Fruit fly (Drosophila melanogaster) whole organism, embryonic: Measurements from ENCODE around the gene Smox.

Experiments
- B-H2 ChIP-seq: fragments of 200-800 bp; sonication (Bioruptor generic); optimal IDR thresholded peaks from 2 replicates; lab custom pipeline; 2018; ENCODE audit warnings: missing biosample characterization, mild to moderate bottlenecking, missing genetic modification characterization
- C15 ChIP-seq: fragments of 200-800 bp; sonication (Bioruptor generic); IDR thresholded peaks from 3 replicates; pipeline ENCODE4 v1.3.6; 2022; ENCODE audit warnings: missing biosample characterization, missing genetic modification characterization
- CG10431 ChIP-seq: fragments of 200-800 bp; sonication (Bioruptor generic); optimal IDR thresholded peaks from 3 replicates; lab custom pipeline; 2018; ENCODE audit warnings: missing biosample characterization, mild to moderate bottlenecking, missing genetic modification characterization
- CG12942 ChIP-seq: fragments of 200-800 bp; sonication (Bioruptor generic); optimal IDR thresholded peaks from 3 replicates; lab custom pipeline; 2016; ENCODE audit warnings: missing biosample characterization, missing genetic modification characterization
- CG13775 ChIP-seq: fragments of 200-800 bp; sonication (Bioruptor generic); optimal IDR thresholded peaks from 3 replicates; lab custom pipeline; 2017; ENCODE audit warnings: missing biosample characterization, mild to moderate bottlenecking, missing genetic modification characterization
- CG1792 ChIP-seq: fragments of 200-800 bp; sonication (Bioruptor generic); optimal IDR thresholded peaks from 2 replicates; lab custom pipeline; 2016; ENCODE audit warnings: missing biosample characterization, missing genetic modification characterization
- CG18011 ChIP-seq: fragments of 200-800 bp; sonication (Bioruptor generic); optimal IDR thresholded peaks from 2 replicates; lab custom pipeline; 2017; ENCODE audit warnings: missing biosample characterization, missing genetic modification characterization, mild to moderate bottlenecking, moderate library complexity, missing genotype
- CG2199 ChIP-seq: fragments of 200-800 bp; sonication (Bioruptor generic); IDR thresholded peaks from 3 replicates; pipeline ENCODE4 v1.3.6; 2022; ENCODE audit warnings: missing biosample characterization, missing genetic modification characterization
- CG4404 ChIP-seq: fragments of 200-800 bp; sonication (Bioruptor generic); IDR thresholded peaks from 2 replicates; pipeline ENCODE4 v1.3.6; 2022; ENCODE audit warnings: missing biosample characterization, missing genetic modification characterization
- CG4707 ChIP-seq: fragments of 200-800 bp; sonication (Bioruptor generic); optimal IDR thresholded peaks from 2 replicates; lab custom pipeline; 2018; ENCODE audit warnings: missing biosample characterization, mild to moderate bottlenecking, missing genetic modification characterization, moderate library complexity
- CG4820 ChIP-seq: fragments of 200-800 bp; sonication (Bioruptor generic); optimal IDR thresholded peaks from 3 replicates; lab custom pipeline; 2016; ENCODE audit warnings: missing biosample characterization, missing genetic modification characterization
- CG6175 ChIP-seq: fragments of 200-800 bp; sonication (Bioruptor generic); IDR thresholded peaks from 3 replicates; pipeline ENCODE4 v1.3.6; 2022; ENCODE audit warnings: missing biosample characterization, missing genetic modification characterization
- CkIIα-i1 ChIP-seq: fragments of 200-800 bp; sonication (Bioruptor generic); IDR thresholded peaks from 2 replicates; pipeline ENCODE4 v1.3.6; 2022; ENCODE audit warnings: missing biosample characterization, missing genetic modification characterization
- D19A ChIP-seq: fragments of 200-800 bp; optimal IDR thresholded peaks from 3 replicates; lab custom pipeline; 2019; ENCODE audit warnings: missing biosample characterization, mild to moderate bottlenecking, missing genetic modification characterization, moderate library complexity
- Doc3 ChIP-seq: fragments of 200-800 bp; sonication (Bioruptor generic); IDR thresholded peaks from 3 replicates; pipeline ENCODE4 v1.3.6; 2022; ENCODE audit warnings: missing biosample characterization, missing genetic modification characterization; ENCODE audit not compliant: partially characterized antibody
- E2f1 ChIP-seq: fragments of 200-800 bp; sonication (Bioruptor generic); IDR thresholded peaks from 2 replicates; pipeline ENCODE4 v1.3.6; 2022; ENCODE audit warnings: missing biosample characterization, missing genetic modification characterization
- E2f2 ChIP-seq: fragments of 200-800 bp; sonication (Bioruptor generic); IDR thresholded peaks from 2 replicates; pipeline ENCODE4 v1.3.6; 2022; ENCODE audit warnings: missing biosample characterization, missing genetic modification characterization
- Eip74EF ChIP-seq, 2 experiments: fragments of 200-800 bp in 1 of 2; fragments of >200 bp in 1 of 2; sonication (Bioruptor generic) in 1 of 2; optimal IDR thresholded peaks; 2 replicates each; lab custom pipeline; 2017 to 2019; ENCODE audit warnings: missing biosample characterization in 2 of 2, missing genetic modification characterization in 2 of 2, mild to moderate bottlenecking in 1 of 2, moderate library complexity in 1 of 2
- Elba2 ChIP-seq: fragments of 200-800 bp; sonication (Bioruptor generic); optimal IDR thresholded peaks from 3 replicates; lab custom pipeline; 2016; ENCODE audit warnings: missing biosample characterization, missing genetic modification characterization
- Jarid2 ChIP-seq: fragments of 200-800 bp; sonication (Bioruptor generic); optimal IDR thresholded peaks from 3 replicates; lab custom pipeline; 2017; ENCODE audit warnings: mild to moderate bottlenecking, missing biosample characterization, missing genetic modification reagents, missing genetic modification characterization
- MBD-R2 ChIP-seq: fragments of 200-800 bp; sonication (Bioruptor generic); IDR thresholded peaks from 2 replicates; pipeline ENCODE4 v1.3.6; 2022; ENCODE audit warnings: missing biosample characterization, missing genetic modification characterization
- Oaz ChIP-seq: fragments of 200-800 bp; sonication (Bioruptor generic); IDR thresholded peaks from 2 replicates; pipeline ENCODE4 v1.3.6; 2022; ENCODE audit warnings: missing biosample characterization, missing genetic modification characterization
- Pdp1 ChIP-seq, 2 experiments: fragments of 200-800 bp; sonication (Bioruptor generic); optimal IDR thresholded peaks; 3 replicates each; lab custom pipeline; 2016; ENCODE audit warnings: missing biosample characterization in 2 of 2, missing genetic modification characterization in 2 of 2, mild to moderate bottlenecking in 1 of 2, moderate library complexity in 1 of 2
- Scr ChIP-seq: fragments of 200-800 bp; sonication (Bioruptor generic); IDR thresholded peaks from 2 replicates; pipeline ENCODE4 v1.3.6; 2022; ENCODE audit warnings: missing biosample characterization, missing genetic modification characterization; ENCODE audit not compliant: partially characterized antibody
- Sry-β ChIP-seq: fragments of 200-800 bp; sonication (Bioruptor generic); optimal IDR thresholded peaks from 2 replicates; lab custom pipeline; 2018; ENCODE audit warnings: missing biosample characterization, mild to moderate bottlenecking, missing genetic modification characterization, moderate library complexity
- Ssrp ChIP-seq: fragments of 200-800 bp; sonication (Bioruptor generic); optimal IDR thresholded peaks from 2 replicates; lab custom pipeline; 2018; ENCODE audit warnings: missing biosample characterization, mild to moderate bottlenecking, missing genetic modification characterization, moderate library complexity
- Xbp1 ChIP-seq: fragments of 200-800 bp; sonication (Bioruptor generic); optimal IDR thresholded peaks from 3 replicates; lab custom pipeline; 2016; ENCODE audit warnings: missing biosample characterization, mild to moderate bottlenecking, missing genetic modification characterization
- ac ChIP-seq: fragments of 200-800 bp; sonication (Bioruptor generic); optimal IDR thresholded peaks from 3 replicates; lab custom pipeline; 2017; ENCODE audit warnings: missing biosample characterization, mild to moderate bottlenecking, missing genetic modification characterization
- al ChIP-seq: fragments of 200-800 bp; sonication (Bioruptor generic); IDR thresholded peaks from 2 replicates; pipeline ENCODE4 v1.3.6; 2022; ENCODE audit warnings: missing biosample characterization, missing genetic modification characterization
- az2 ChIP-seq: fragments of 200-800 bp; sonication (Bioruptor generic); optimal IDR thresholded peaks from 3 replicates; lab custom pipeline; 2016; ENCODE audit warnings: missing biosample characterization, missing genetic modification characterization
- crp ChIP-seq, 2 experiments: fragments of 200-800 bp; sonication (Bioruptor generic); optimal IDR thresholded peaks; 2 replicates in 1 of 2; 3 replicates in 1 of 2; lab custom pipeline; 2017; ENCODE audit warnings: missing biosample characterization in 2 of 2, missing genetic modification characterization in 2 of 2, mild to moderate bottlenecking in 1 of 2, moderate library complexity in 1 of 2
- dan ChIP-seq: fragments of 200-800 bp; sonication (Bioruptor generic); IDR thresholded peaks from 2 replicates; pipeline ENCODE4 v1.3.6; 2022; ENCODE audit warnings: missing biosample characterization, missing genetic modification characterization
- dysf ChIP-seq: fragments of 200-800 bp; sonication (Bioruptor generic); IDR thresholded peaks from 3 replicates; pipeline ENCODE4 v1.3.6; 2022; ENCODE audit warnings: missing biosample characterization, missing genetic modification characterization
- fd3F ChIP-seq: fragments of 200-800 bp; sonication (Bioruptor generic); optimal IDR thresholded peaks from 2 replicates; lab custom pipeline; 2018; ENCODE audit warnings: missing biosample characterization, mild to moderate bottlenecking, missing genetic modification characterization, moderate library complexity
- fru ChIP-seq: fragments of >200 bp; optimal IDR thresholded peaks from 2 replicates; lab custom pipeline; 2017
- hth ChIP-seq: fragments of >200 bp; optimal IDR thresholded peaks from 2 replicates; lab custom pipeline; 2017; ENCODE audit warnings: inconsistent platforms
- jing ChIP-seq: fragments of 200-800 bp; sonication (Bioruptor generic); optimal IDR thresholded peaks from 2 replicates; lab custom pipeline; 2018; ENCODE audit warnings: missing biosample characterization, mild to moderate bottlenecking, missing genetic modification characterization
- lab ChIP-seq: fragments of 200-800 bp; sonication (Bioruptor generic); optimal IDR thresholded peaks from 3 replicates; lab custom pipeline; 2017; ENCODE audit warnings: missing biosample characterization, missing genetic modification characterization, mild to moderate bottlenecking, moderate library complexity, missing genetic modification reagents
- lilli ChIP-seq: fragments of 200-800 bp; sonication (Bioruptor generic); optimal IDR thresholded peaks from 3 replicates; lab custom pipeline; 2016; ENCODE audit warnings: missing biosample characterization, missing genetic modification characterization
- maf-S ChIP-seq: fragments of 200-800 bp; sonication (Bioruptor generic); optimal IDR thresholded peaks from 2 replicates; lab custom pipeline; 2016; ENCODE audit warnings: missing biosample characterization, missing genetic modification characterization
- otp ChIP-seq: fragments of 200-800 bp; sonication (Bioruptor generic); IDR thresholded peaks from 3 replicates; pipeline ENCODE4, ENCODE4 v1.3.6; 2022; ENCODE audit warnings: missing biosample characterization, missing genetic modification characterization
- pho ChIP-seq: fragments of 200-800 bp; sonication (Bioruptor generic); optimal IDR thresholded peaks from 2 replicates; lab custom pipeline; 2016; ENCODE audit warnings: missing biosample characterization, missing genetic modification characterization
- pita ChIP-seq: fragments of 200-800 bp; sonication (Bioruptor generic); optimal IDR thresholded peaks from 2 replicates; lab custom pipeline; 2017; ENCODE audit warnings: missing biosample characterization, mild to moderate bottlenecking, missing genetic modification characterization
- pros ChIP-seq: fragments of 200-800 bp; sonication (Bioruptor generic); optimal IDR thresholded peaks from 3 replicates; lab custom pipeline; 2019; ENCODE audit warnings: missing biosample characterization, mild to moderate bottlenecking, missing genetic modification characterization, moderate library complexity
- sisA ChIP-seq: fragments of 200-800 bp; sonication (Bioruptor generic); IDR thresholded peaks from 2 replicates; pipeline ENCODE4 v1.3.6; 2022; ENCODE audit warnings: missing biosample characterization, missing genetic modification characterization
- stc ChIP-seq: fragments of 200-800 bp; sonication (Bioruptor generic); IDR thresholded peaks from 2 replicates; pipeline ENCODE4 v1.3.6; 2022; ENCODE audit warnings: missing biosample characterization, missing genetic modification characterization
- trem ChIP-seq: fragments of 200-800 bp; optimal IDR thresholded peaks from 3 replicates; lab custom pipeline; 2019; ENCODE audit warnings: missing biosample characterization, mild to moderate bottlenecking, missing genetic modification characterization, moderate library complexity
- twi ChIP-seq: fragments of 200-800 bp; optimal IDR thresholded peaks from 2 replicates; lab custom pipeline; 2019; ENCODE audit warnings: missing biosample characterization, mild to moderate bottlenecking, missing genetic modification characterization, moderate library complexity
- unc-4 ChIP-seq: fragments of 200-800 bp; sonication (Bioruptor generic); IDR thresholded peaks from 2 replicates; pipeline ENCODE4 v1.3.6; 2022; ENCODE audit warnings: missing biosample characterization, missing genetic modification characterization; ENCODE audit not compliant: partially characterized antibody

Smox gene

DNA sequence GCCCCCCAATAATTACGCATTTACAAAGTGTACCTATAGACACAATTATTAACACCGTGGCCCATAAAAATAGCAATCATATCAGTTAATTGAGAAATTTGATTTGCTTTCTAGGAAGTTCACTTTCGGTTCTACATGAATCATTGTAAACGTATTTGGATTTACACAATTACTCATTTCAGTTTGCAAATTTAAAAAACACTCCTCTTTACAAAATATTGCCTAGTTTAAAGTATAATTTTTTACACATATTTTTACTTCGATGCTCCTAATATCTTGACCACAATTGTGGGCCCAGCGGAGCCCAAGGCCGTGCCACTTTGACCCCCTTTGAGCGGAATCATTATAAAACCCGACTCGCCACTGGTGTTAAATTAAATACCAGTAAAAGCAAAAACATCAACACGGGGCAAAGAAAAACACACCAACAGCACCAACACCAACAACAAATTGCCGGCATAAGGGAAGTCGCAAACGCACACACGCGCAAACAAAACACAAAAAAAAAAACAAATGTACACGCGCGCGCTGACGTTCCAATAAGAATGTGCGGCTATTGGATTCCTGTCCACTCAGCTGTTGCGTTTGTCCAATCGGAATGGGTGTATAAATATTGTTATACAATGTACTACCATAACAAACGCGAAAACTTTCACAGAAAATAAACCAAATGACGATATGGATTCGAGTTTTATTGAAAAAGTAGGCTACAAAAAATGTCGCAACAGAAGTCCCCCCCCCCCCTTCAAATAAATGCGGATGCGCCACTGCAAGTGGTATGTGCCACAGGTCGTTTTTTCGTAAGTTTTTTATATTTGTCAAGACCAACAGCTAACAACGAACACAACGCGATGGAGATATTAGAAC lies 27.4 kb downstream of the Smox start (continued):
- TF ChIP-seq Jarid2 (peak; percentile 25), fd3F (GFP tag; lab: Kevin White, UChicago) (peak; percentile 52), D19A (tag; lab: Kevin White, UChicago) (peak; percentile 47), Elba2 (GFP tag; lab: Kevin White, UChicago) (peak; percentile 80), crp (GFP tag; optimal IDR thresholded peaks at IDR 0.05; lab: Kevin White, UChicago) (peak in 1 of 2 experiments; percentile 16), B-H2 (peak; percentile 48), lab (GFP tag; lab: Kevin White, UChicago) (peak; percentile 85), Xbp1 (GFP tag; lab: Kevin White, UChicago) (peak; percentile 62), az2 (peak; percentile 28), pita (GFP tag; lab: Kevin White, UChicago) (no peak), Sry-β (no peak), Doc3 (GFP tag; lab: Robert Waterston, UW) (no peak), Ssrp (tag; lab: Kevin White, UChicago) (peak; percentile 39), CG4404 (no peak), CG1792 (GFP tag; lab: Kevin White, UChicago) (no peak), maf-S (GFP tag; lab: Kevin White, UChicago) (peak; percentile 6), Oaz (GFP tag; lab: Robert Waterston, UW) (peak; percentile 31; the same call in 1 of the 2 replicates), unc-4 (GFP tag; lab: Robert Waterston, UW) (no peak), E2f2 (GFP tag; lab: Robert Waterston, UW) (peak; percentile 38; the same call in 1 of the 2 replicates), CG2199 (GFP tag; lab: Robert Waterston, UW) (no peak), dysf (GFP tag; lab: Robert Waterston, UW) (peak; percentile 73), stc (peak; percentile 67), MBD-R2 (GFP tag; lab: Robert Waterston, UW) (no peak; the same call in 1 of the 2 replicates), CG10431 (GFP tag; lab: Kevin White, UChicago) (no peak), CG13775 (GFP tag; lab: Kevin White, UChicago) (peak; percentile 52), otp (no peak), CG12942 (no peak), pho (GFP tag; lab: Kevin White, UChicago) (peak; percentile 74), hth (lab: Kevin White, UChicago) (no peak), CG4820 (GFP tag; lab: Kevin White, UChicago) (no peak), Pdp1 (GFP tag; optimal IDR thresholded peaks at IDR 0.05; lab: Kevin White, UChicago) (no peak), CG4707 (GFP tag; lab: Kevin White, UChicago) (no peak), pros (no peak), Scr (GFP tag; lab: Robert Waterston, UW) (no peak), Eip74EF (GFP tag; optimal IDR thresholded peaks at IDR 0.05; lab: Kevin White, UChicago) (peak in 1 of 2 experiments; percentile 19), trem (tag; lab: Kevin White, UChicago) (peak; percentile 5), E2f1 (GFP tag; lab: Robert Waterston, UW) (0 out of 2 replicates have a peak, but pooled peaks have one; percentile 38), dan (GFP tag; lab: Robert Waterston, UW) (no peak), ac (GFP tag; lab: Kevin White, UChicago) (no peak), jing (GFP tag; lab: Kevin White, UChicago) (no peak), lilli (GFP tag; lab: Kevin White, UChicago) (peak; percentile 46), CG6175 (GFP tag; lab: Robert Waterston, UW) (no peak), CkIIα-i1 (no peak), fru (lab: Kevin White, UChicago) (no peak), twi (tag; lab: Kevin White, UChicago) (peak; percentile 10), sisA (peak; percentile 39; the same call in 1 of the 2 replicates), C15 (GFP tag; lab: Robert Waterston, UW) (no peak), CG18011 (GFP tag; lab: Kevin White, UChicago) (peak; percentile 0), al (GFP tag; lab: Robert Waterston, UW) (peak; percentile 57)
